Worm (Caenorhabditis elegans) whole organism, mixed stage, embryonic: ENCODE measurements around the gene C28F5.1.

Experiments used
- bed-3 ChIP-seq: fragments of 200-800 bp; sonication (Bioruptor generic); optimal IDR thresholded peaks from 3 replicates; lab custom pipeline; 2018; ENCODE audit warnings: mild to moderate bottlenecking, missing genetic modification characterization, moderate library complexity, missing compliant biosample characterization
- ceh-39 ChIP-seq: fragments of 150-350 bp; optimal IDR thresholded peaks from 2 replicates; lab custom pipeline; 2014; ENCODE audit warnings: missing biosample characterization, missing genetic modification characterization
- nhr-12 ChIP-seq: fragments of 150-350 bp; optimal IDR thresholded peaks from 2 replicates; lab custom pipeline; 2014; ENCODE audit warnings: missing biosample characterization, missing genetic modification characterization
- nhr-76 ChIP-seq: sonication (generic microtip); optimal IDR thresholded peaks from 2 replicates; lab custom pipeline; 2017; ENCODE audit warnings: missing biosample characterization, missing genetic modification characterization
- pha-4 ChIP-seq: fragments of 150-350 bp; optimal IDR thresholded peaks from 2 replicates; lab custom pipeline; 2018; ENCODE audit warnings: missing biosample characterization, missing genetic modification reagents, missing genetic modification characterization
- unc-39 ChIP-seq: fragments of 150-350 bp; optimal IDR thresholded peaks from 2 replicates; lab custom pipeline; 2014; ENCODE audit warnings: missing biosample characterization, missing genetic modification characterization
- unc-62 ChIP-seq: fragments of 150-350 bp; optimal IDR thresholded peaks from 2 replicates; lab custom pipeline; 2014; ENCODE audit warnings: missing biosample characterization, missing genetic modification reagents, missing genetic modification characterization
- ztf-11 ChIP-seq: fragments of 150-350 bp; optimal IDR thresholded peaks from 2 replicates; lab custom pipeline; 2014; ENCODE audit warnings: missing biosample characterization, missing genetic modification characterization

- no peak for TF ChIP-seq unc-39
- no peak for TF ChIP-seq ztf-11 (tag; lab: Kevin White, UChicago)
- TF ChIP-seq nhr-12 (tag; lab: Kevin White, UChicago), result no peak
- TF ChIP-seq pha-4, result no peak
- TF ChIP-seq unc-62 (GFP tag; lab: Kevin White, UChicago), result no peak
- no peak for TF ChIP-seq nhr-76 (tag; lab: Kevin White, UChicago)
- TF ChIP-seq bed-3 (GFP tag; lab: Kevin White, UChicago), result no peak
- no peak for TF ChIP-seq ceh-39
Measured at ce11 chrII:7553806-7554205, 48.7 kb downstream of the C28F5.1 start, which contains the start of gene ZK1290.10.
